Worm (Caenorhabditis elegans): Measurements from ENCODE around the gene svop-1.
A peak's percentile ranks its signal among the peaks of the same experiment; 100 is the strongest.

svop-1 gene

DNA sequence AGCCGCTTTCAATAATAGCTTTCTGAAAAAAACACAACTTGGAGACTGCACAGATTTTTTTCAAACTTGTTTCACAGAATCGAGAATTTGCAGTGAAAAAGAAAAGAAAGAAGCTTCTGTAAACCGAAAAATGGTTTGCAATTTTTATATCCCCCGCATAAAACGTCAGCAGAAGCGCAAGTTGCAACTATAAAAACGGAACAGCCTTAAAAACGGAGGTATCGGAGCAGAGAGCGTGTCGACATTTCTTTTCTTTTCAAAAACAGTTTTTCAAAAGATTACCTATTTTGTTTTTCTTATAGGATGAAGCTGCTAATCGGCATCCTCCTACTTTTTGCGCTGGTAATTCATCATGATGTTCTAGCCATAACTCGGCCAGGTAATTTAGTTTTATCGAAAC, 33.3 kb downstream of the svop-1 start, which contains the start of gene plg-1:
Gene plg-1 (plus strand): TSS at position 301 of the 400 bp plus-strand sequence.
- TF ChIP-seq sea-1 (GFP tag; conservative IDR thresholded peaks at IDR 0.05) (no peak), F13C5.2 (tag; optimal IDR thresholded peaks at IDR 0.05) (no peak), aly-1 (tag; optimal IDR thresholded peaks at IDR 0.05) (no peak), scrt-1 (GFP tag; IDR thresholded peaks at IDR 0.05) (no peak), ceh-13 (GFP tag; optimal IDR thresholded peaks at IDR 0.05) (no peak), ets-7 (tag; optimal IDR thresholded peaks at IDR 0.05) (no peak), ceh-36 (tag; optimal IDR thresholded peaks at IDR 0.05) (no peak), ama-1 (optimal IDR thresholded peaks at IDR 0.05) (no peak), flt-1 (GFP tag; IDR thresholded peaks at IDR 0.05) (no peak), pes-1 (GFP tag; IDR thresholded peaks at IDR 0.05) (no peak), tbx-11 (GFP tag; IDR thresholded peaks at IDR 0.05) (no peak), hnd-1 (tag; optimal IDR thresholded peaks at IDR 0.05) (no peak), tra-4 (tag; optimal IDR thresholded peaks at IDR 0.05) (no peak), B0310.2 (tag; optimal IDR thresholded peaks at IDR 0.05) (no peak), tbx-37 (GFP tag; conservative IDR thresholded peaks at IDR 0.05) (no peak), hmbx-1 (tag; optimal IDR thresholded peaks at IDR 0.05) (no peak)

DNA sequence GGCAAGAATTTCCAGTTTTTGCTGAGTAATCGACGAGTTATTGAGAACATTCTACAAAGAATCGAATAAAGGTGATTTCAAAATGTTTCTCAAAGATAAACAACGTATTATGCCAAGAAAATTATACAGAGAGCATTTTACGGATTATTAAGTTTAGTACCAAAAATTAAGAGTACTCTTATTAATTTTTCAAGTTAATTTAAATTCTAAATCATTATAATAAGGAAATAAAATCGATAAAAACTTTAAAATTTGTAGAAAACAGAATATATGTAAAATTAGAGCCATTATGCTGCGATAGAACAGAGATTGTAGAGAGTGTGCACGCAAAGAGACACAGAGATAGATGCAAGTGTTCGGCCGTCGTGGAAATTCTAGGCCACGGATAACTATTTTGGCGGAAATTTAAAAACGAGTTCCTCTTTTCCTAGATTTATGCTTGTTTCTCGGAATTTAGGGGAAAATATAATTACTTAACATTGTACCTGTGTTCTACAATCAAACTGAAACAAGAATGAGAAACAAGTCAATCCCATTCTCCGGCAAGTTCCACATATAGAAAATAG, 34.7 kb downstream of the svop-1 start, which contains the start of gene F44E2.9:
Gene F44E2.9 (minus strand): TSS at position 51 of the 566 bp plus-strand sequence.
- TF ChIP-seq ama-1 (optimal IDR thresholded peaks at IDR 0.05) (no peak), F13C5.2 (tag; optimal IDR thresholded peaks at IDR 0.05) (no peak), tbx-37 (GFP tag; conservative IDR thresholded peaks at IDR 0.05) (peak; percentile 61)

DNA sequence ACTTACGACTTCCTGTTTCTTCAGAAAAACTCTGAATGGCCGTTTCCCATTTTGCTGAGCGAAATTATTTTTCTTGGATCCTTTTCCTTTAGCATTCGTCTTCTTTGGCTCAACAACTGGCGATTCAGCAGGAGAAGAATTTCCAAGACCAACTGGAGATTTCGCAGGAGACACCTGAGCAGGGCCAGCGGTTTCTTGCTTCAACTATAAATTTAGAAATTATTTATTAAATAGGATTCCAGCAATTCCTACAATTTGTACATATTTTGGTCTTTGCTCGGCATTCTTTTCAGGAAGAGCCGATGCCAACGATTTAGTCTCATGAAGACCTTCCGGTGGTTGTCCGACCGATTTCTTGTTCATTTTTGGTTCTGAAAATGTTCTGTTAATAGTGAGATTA, 35.8 kb downstream of the svop-1 start, which contains the start of gene F44E2.8:
Gene F44E2.8 (minus strand): TSS at position 371 of the 400 bp plus-strand sequence.
- TF ChIP-seq hnd-1 (tag; optimal IDR thresholded peaks at IDR 0.05) (no peak), B0310.2 (tag; optimal IDR thresholded peaks at IDR 0.05) (no peak), hmbx-1 (tag; optimal IDR thresholded peaks at IDR 0.05) (no peak), tra-4 (tag; optimal IDR thresholded peaks at IDR 0.05) (no peak), tbx-11 (GFP tag; IDR thresholded peaks at IDR 0.05) (no peak), ama-1 (optimal IDR thresholded peaks at IDR 0.05) (no peak), hmg-4 (GFP tag; optimal IDR thresholded peaks at IDR 0.05) (no peak), F13C5.2 (tag; optimal IDR thresholded peaks at IDR 0.05) (no peak), ceh-36 (tag; optimal IDR thresholded peaks at IDR 0.05) (no peak), scrt-1 (GFP tag; IDR thresholded peaks at IDR 0.05) (no peak), ceh-13 (GFP tag; optimal IDR thresholded peaks at IDR 0.05) (no peak), pes-1 (GFP tag; IDR thresholded peaks at IDR 0.05) (no peak), ets-7 (tag; optimal IDR thresholded peaks at IDR 0.05) (no peak), tbx-37 (GFP tag; conservative IDR thresholded peaks at IDR 0.05) (no peak), flt-1 (GFP tag; IDR thresholded peaks at IDR 0.05) (no peak), aly-1 (tag; optimal IDR thresholded peaks at IDR 0.05) (no peak)

- no peak for TF ChIP-seq tbx-37 (GFP tag; conservative IDR thresholded peaks at IDR 0.05)
- TF ChIP-seq hmbx-1 (tag; optimal IDR thresholded peaks at IDR 0.05), result no peak
- TF ChIP-seq F13C5.2 (tag; optimal IDR thresholded peaks at IDR 0.05), result no peak
- no peak for TF ChIP-seq flt-1 (GFP tag; IDR thresholded peaks at IDR 0.05)
Observed at ce11 chrIII:8848372-8848771, 36.9 kb downstream of the svop-1 start, which contains the start of gene F44E2.7. F44E2.7 (minus strand) TSS chrIII:8848472.

- TF ChIP-seq B0310.2 (tag; optimal IDR thresholded peaks at IDR 0.05) (no peak), sea-1 (GFP tag; conservative IDR thresholded peaks at IDR 0.05) (no peak)
Observed at ce11 chrIII:8847722-8848121, 37.6 kb downstream of the svop-1 start.

- TF ChIP-seq flt-1 (GFP tag; IDR thresholded peaks at IDR 0.05) (no peak), hmg-4 (GFP tag; optimal IDR thresholded peaks at IDR 0.05) (no peak), scrt-1 (GFP tag; IDR thresholded peaks at IDR 0.05) (no peak)
Observed at ce11 chrIII:8845114-8845513, 40.2 kb downstream of the svop-1 start, which contains the start of gene F44E2.6. F44E2.6 (minus strand) TSS chrIII:8845214.

DNA sequence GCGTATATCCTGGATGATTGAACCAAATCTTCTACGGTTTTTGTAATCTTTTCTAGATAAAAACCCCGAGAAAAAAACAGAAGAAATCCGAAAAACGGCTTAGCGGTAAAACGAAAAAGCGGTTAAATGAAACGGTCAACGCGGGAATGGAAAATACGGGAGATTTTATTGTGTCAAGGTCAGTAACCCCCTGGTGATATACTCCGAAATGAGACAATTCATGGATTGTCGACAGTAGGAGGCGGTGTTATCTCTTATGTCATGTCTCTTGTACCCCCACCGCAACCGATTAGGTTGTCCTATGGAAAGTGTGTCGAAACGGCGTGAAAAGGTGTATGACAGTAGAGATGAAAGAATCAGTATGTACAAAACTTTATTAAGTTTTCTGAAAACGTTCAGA, 41.2 kb downstream of the svop-1 start:
- TF ChIP-seq sea-1 (GFP tag; conservative IDR thresholded peaks at IDR 0.05) (no peak), scrt-1 (GFP tag; IDR thresholded peaks at IDR 0.05) (no peak), F13C5.2 (tag; optimal IDR thresholded peaks at IDR 0.05) (no peak), ets-7 (tag; optimal IDR thresholded peaks at IDR 0.05) (no peak), tbx-11 (GFP tag; IDR thresholded peaks at IDR 0.05) (no peak), B0310.2 (tag; optimal IDR thresholded peaks at IDR 0.05) (no peak)

- TF ChIP-seq hmbx-1 (tag; optimal IDR thresholded peaks at IDR 0.05), result no peak
- no peak for TF ChIP-seq ceh-13 (GFP tag; optimal IDR thresholded peaks at IDR 0.05)
- TF ChIP-seq F13C5.2 (tag; optimal IDR thresholded peaks at IDR 0.05), result no peak
- peak; percentile 18 for TF ChIP-seq hmg-4 (GFP tag; optimal IDR thresholded peaks at IDR 0.05)
Observed at ce11 chrIII:8839813-8840212, 45.5 kb downstream of the svop-1 start.

DNA sequence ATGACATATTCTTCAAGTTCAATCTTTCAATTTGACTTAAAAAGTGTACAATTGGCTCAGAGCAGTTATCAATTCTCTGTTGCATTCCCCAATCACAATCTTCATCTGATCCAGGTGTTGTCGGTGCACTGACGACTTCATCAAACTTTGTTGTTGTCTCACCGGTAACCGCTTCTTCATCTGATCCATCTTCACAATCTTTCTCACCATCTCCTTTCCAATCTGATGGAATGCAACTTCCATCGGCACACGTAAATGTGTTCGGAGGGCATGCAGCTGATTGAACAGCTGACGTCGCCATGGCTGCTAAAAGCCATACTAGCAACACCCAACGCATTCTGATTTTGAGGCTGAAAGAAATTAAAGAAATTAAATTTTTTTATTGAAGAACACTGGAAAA, 47.2 kb downstream of the svop-1 start, which contains the start of gene F44E2.4:
Gene F44E2.4 (minus strand): TSS at position 350 of the 400 bp plus-strand sequence.
- TF ChIP-seq scrt-1 (GFP tag; IDR thresholded peaks at IDR 0.05) (no peak), F13C5.2 (tag; optimal IDR thresholded peaks at IDR 0.05) (no peak), tbx-11 (GFP tag; IDR thresholded peaks at IDR 0.05) (no peak), hnd-1 (tag; optimal IDR thresholded peaks at IDR 0.05) (no peak), hmg-4 (GFP tag; optimal IDR thresholded peaks at IDR 0.05) (no peak), ceh-36 (tag; optimal IDR thresholded peaks at IDR 0.05) (no peak), hmbx-1 (tag; optimal IDR thresholded peaks at IDR 0.05) (no peak), sea-1 (GFP tag; conservative IDR thresholded peaks at IDR 0.05) (no peak), pes-1 (GFP tag; IDR thresholded peaks at IDR 0.05) (no peak), ceh-13 (GFP tag; optimal IDR thresholded peaks at IDR 0.05) (no peak), tra-4 (tag; optimal IDR thresholded peaks at IDR 0.05) (no peak), tbx-37 (GFP tag; conservative IDR thresholded peaks at IDR 0.05) (no peak), B0310.2 (tag; optimal IDR thresholded peaks at IDR 0.05) (no peak), ama-1 (optimal IDR thresholded peaks at IDR 0.05) (no peak), aly-1 (tag; optimal IDR thresholded peaks at IDR 0.05) (no peak), flt-1 (GFP tag; IDR thresholded peaks at IDR 0.05) (no peak), ets-7 (tag; optimal IDR thresholded peaks at IDR 0.05) (no peak)
